Fruit fly (Drosophila melanogaster) whole organism, embryonic: ENCODE results near the gene CG13367.

Experiments
- ATbp ChIP-seq: fragments of 200-800 bp; sonication (Bioruptor generic); optimal IDR thresholded peaks from 2 replicates; lab custom pipeline; 2017; ENCODE audit warnings: missing biosample characterization, mild to moderate bottlenecking, missing genetic modification characterization, missing genetic modification reagents
- Abd-B ChIP-seq: fragments of 200-800 bp; sonication (Bioruptor generic); optimal IDR thresholded peaks from 2 replicates; lab custom pipeline; 2018; ENCODE audit warnings: missing biosample characterization, mild to moderate bottlenecking, missing genetic modification characterization, moderate library complexity
- Antp ChIP-seq: fragments of 200-800 bp; sonication (Bioruptor generic); optimal IDR thresholded peaks from 3 replicates; lab custom pipeline; 2016; ENCODE audit warnings: missing biosample characterization, missing genetic modification characterization
- Blimp-1 ChIP-seq: fragments of 200-800 bp; sonication (Bioruptor generic); optimal IDR thresholded peaks from 3 replicates; lab custom pipeline; 2018; ENCODE audit warnings: missing biosample characterization, missing genetic modification characterization, mild to moderate bottlenecking, moderate library complexity, missing genetic modification reagents
- CG13424 ChIP-seq: fragments of 200-800 bp; sonication (Bioruptor generic); optimal IDR thresholded peaks from 2 replicates; lab custom pipeline; 2019; ENCODE audit warnings: missing biosample characterization, mild to moderate bottlenecking, missing genetic modification characterization, moderate library complexity
- CG1529 ChIP-seq: fragments of 200-800 bp; sonication (Bioruptor generic); optimal IDR thresholded peaks from 3 replicates; lab custom pipeline; 2018; ENCODE audit warnings: missing biosample characterization, missing genetic modification characterization
- CG17612 ChIP-seq: fragments of 200-800 bp; sonication (Bioruptor generic); IDR thresholded peaks from 2 replicates; pipeline ENCODE4 v1.3.6; 2022; ENCODE audit warnings: missing biosample characterization, missing genetic modification characterization
- CG17802 ChIP-seq: fragments of 200-800 bp; sonication (Bioruptor generic); optimal IDR thresholded peaks from 2 replicates; lab custom pipeline; 2018; ENCODE audit warnings: missing biosample characterization, mild to moderate bottlenecking, missing genetic modification characterization, moderate library complexity
- CG18619 ChIP-seq: fragments of 200-800 bp; sonication (Bioruptor generic); optimal IDR thresholded peaks from 3 replicates; lab custom pipeline; 2017; ENCODE audit warnings: missing biosample characterization, mild to moderate bottlenecking, missing genetic modification characterization
- CG2116 ChIP-seq: fragments of 200-800 bp; sonication (Bioruptor generic); optimal IDR thresholded peaks from 3 replicates; lab custom pipeline; 2018; ENCODE audit warnings: missing biosample characterization, mild to moderate bottlenecking, missing genetic modification characterization
- CG2129 ChIP-seq: fragments of 200-800 bp; sonication (Bioruptor generic); IDR thresholded peaks from 2 replicates; pipeline ENCODE4 v1.3.6; 2022; ENCODE audit warnings: missing biosample characterization, missing genetic modification characterization; ENCODE audit not compliant: partially characterized antibody
- CG31441 ChIP-seq: fragments of 200-800 bp; sonication (Bioruptor generic); IDR thresholded peaks from 2 replicates; pipeline ENCODE4 v1.3.6; 2022; ENCODE audit warnings: missing biosample characterization, missing genetic modification characterization
- CG42726 ChIP-seq: fragments of 200-800 bp; sonication (Bioruptor generic); IDR thresholded peaks from 2 replicates; pipeline ENCODE4 v1.3.6; 2022; ENCODE audit warnings: missing biosample characterization, missing genetic modification characterization; ENCODE audit not compliant: partially characterized antibody
- CG6683 ChIP-seq: fragments of 200-800 bp; sonication (Bioruptor generic); optimal IDR thresholded peaks from 2 replicates; lab custom pipeline; 2017; ENCODE audit warnings: missing biosample characterization, mild to moderate bottlenecking, missing genetic modification characterization, missing genetic modification reagents
- CG8924 ChIP-seq: fragments of 200-800 bp; optimal IDR thresholded peaks from 3 replicates; lab custom pipeline; 2019; ENCODE audit warnings: missing biosample characterization, mild to moderate bottlenecking, missing genetic modification characterization, moderate library complexity
- CG9932 ChIP-seq: fragments of 200-800 bp; sonication (Bioruptor generic); IDR thresholded peaks from 2 replicates; pipeline ENCODE4 v1.3.6; 2022; ENCODE audit warnings: missing biosample characterization, missing genetic modification characterization
- CTCF ChIP-seq: fragments of 200-800 bp; sonication (Bioruptor generic); optimal IDR thresholded peaks from 2 replicates; lab custom pipeline; 2017; ENCODE audit warnings: missing biosample characterization, mild to moderate bottlenecking, missing genetic modification characterization, moderate library complexity
- Dek ChIP-seq: fragments of 200-800 bp; sonication (Bioruptor generic); optimal IDR thresholded peaks from 3 replicates; lab custom pipeline; 2019; ENCODE audit warnings: missing biosample characterization, mild to moderate bottlenecking, missing genetic modification characterization, moderate library complexity
- Doc3 ChIP-seq: fragments of 200-800 bp; sonication (Bioruptor generic); IDR thresholded peaks from 3 replicates; pipeline ENCODE4 v1.3.6; 2022; ENCODE audit warnings: missing biosample characterization, missing genetic modification characterization; ENCODE audit not compliant: partially characterized antibody
- Dp ChIP-seq: fragments of 200-800 bp; sonication (Bioruptor generic); optimal IDR thresholded peaks from 2 replicates; lab custom pipeline; 2018; ENCODE audit warnings: missing biosample characterization, mild to moderate bottlenecking, missing genetic modification characterization, moderate library complexity
- Dref ChIP-seq: fragments of 200-800 bp; sonication (Bioruptor generic); IDR thresholded peaks from 2 replicates; pipeline ENCODE4 v1.3.6; 2022; ENCODE audit warnings: missing biosample characterization, missing genetic modification characterization
- Elba2 ChIP-seq: fragments of 200-800 bp; sonication (Bioruptor generic); optimal IDR thresholded peaks from 3 replicates; lab custom pipeline; 2016; ENCODE audit warnings: missing biosample characterization, missing genetic modification characterization
- H2.0 ChIP-seq: fragments of 200-800 bp; sonication (Bioruptor generic); IDR thresholded peaks from 2 replicates; pipeline ENCODE4 v1.3.6; 2022; ENCODE audit warnings: missing biosample characterization, missing genetic modification characterization
- HHEX ChIP-seq: fragments of 200-800 bp; sonication (Bioruptor generic); optimal IDR thresholded peaks from 3 replicates; lab custom pipeline; 2017; ENCODE audit warnings: missing biosample characterization, mild to moderate bottlenecking, missing genetic modification characterization, missing genetic modification reagents
- Lpt ChIP-seq: fragments of >200 bp; optimal IDR thresholded peaks from 2 replicates; lab custom pipeline; 2018; ENCODE audit warnings: missing biosample characterization, missing genetic modification characterization
- Myb ChIP-seq: fragments of 200-800 bp; sonication (Bioruptor generic); optimal IDR thresholded peaks from 2 replicates; lab custom pipeline; 2016; ENCODE audit warnings: missing biosample characterization, missing genetic modification characterization
- NC2β ChIP-seq: fragments of 200-800 bp; sonication (Bioruptor generic); optimal IDR thresholded peaks from 2 replicates; lab custom pipeline; 2016; ENCODE audit warnings: missing biosample characterization, missing genetic modification characterization
- Opbp ChIP-seq: fragments of 200-800 bp; sonication (Bioruptor generic); IDR thresholded peaks from 3 replicates; pipeline ENCODE4 v1.3.6; 2022; ENCODE audit warnings: missing biosample characterization, missing genetic modification characterization; ENCODE audit not compliant: partially characterized antibody
- Sry-β ChIP-seq: fragments of 200-800 bp; sonication (Bioruptor generic); optimal IDR thresholded peaks from 2 replicates; lab custom pipeline; 2018; ENCODE audit warnings: missing biosample characterization, mild to moderate bottlenecking, missing genetic modification characterization, moderate library complexity
- TFAM ChIP-seq: fragments of 200-800 bp; sonication (Bioruptor generic); optimal IDR thresholded peaks from 2 replicates; lab custom pipeline; 2017; ENCODE audit warnings: missing biosample characterization, missing genetic modification characterization, inconsistent platforms
- amos ChIP-seq: fragments of 200-800 bp; sonication (Bioruptor generic); IDR thresholded peaks from 2 replicates; pipeline ENCODE4 v1.3.6; 2022; ENCODE audit warnings: missing biosample characterization, missing genetic modification characterization; ENCODE audit not compliant: partially characterized antibody
- aop ChIP-seq: fragments of 200-800 bp; sonication (Bioruptor generic); IDR thresholded peaks from 2 replicates; pipeline ENCODE4 v1.3.6; 2022; ENCODE audit warnings: missing biosample characterization, missing genetic modification characterization
- ash1 ChIP-seq: fragments of 200-800 bp; sonication (Bioruptor generic); optimal IDR thresholded peaks from 2 replicates; lab custom pipeline; 2018; ENCODE audit warnings: missing biosample characterization, mild to moderate bottlenecking, missing genetic modification characterization
- caup ChIP-seq: fragments of 200-800 bp; sonication (Bioruptor generic); optimal IDR thresholded peaks from 3 replicates; lab custom pipeline; 2017; ENCODE audit warnings: missing biosample characterization, mild to moderate bottlenecking, missing genetic modification characterization, moderate library complexity; ENCODE audit not compliant: severe bottlenecking
- chinmo ChIP-seq: fragments of 200-800 bp; sonication (Bioruptor generic); IDR thresholded peaks from 4 replicates; pipeline ENCODE4 v1.3.6; 2022; ENCODE audit warnings: missing biosample characterization, missing genetic modification characterization; ENCODE audit not compliant: partially characterized antibody
- fd3F ChIP-seq: fragments of 200-800 bp; sonication (Bioruptor generic); optimal IDR thresholded peaks from 2 replicates; lab custom pipeline; 2018; ENCODE audit warnings: missing biosample characterization, mild to moderate bottlenecking, missing genetic modification characterization, moderate library complexity
- hbn ChIP-seq: fragments of 200-800 bp; sonication (Bioruptor generic); IDR thresholded peaks from 2 replicates; pipeline ENCODE4 v1.3.6; 2022; ENCODE audit warnings: missing biosample characterization, missing genetic modification characterization; ENCODE audit not compliant: partially characterized antibody
- ken ChIP-seq: fragments of 200-800 bp; sonication (Bioruptor generic); IDR thresholded peaks from 3 replicates; pipeline ENCODE4 v1.3.6; 2022; ENCODE audit warnings: missing biosample characterization, missing genetic modification characterization
- klu ChIP-seq: fragments of 200-800 bp; sonication (Bioruptor generic); IDR thresholded peaks from 2 replicates; pipeline ENCODE4 v1.3.6; 2022; ENCODE audit warnings: missing biosample characterization, missing genetic modification characterization
- mld ChIP-seq: fragments of 200-800 bp; sonication (Bioruptor generic); IDR thresholded peaks from 3 replicates; pipeline ENCODE4 v1.3.6; 2022; ENCODE audit warnings: missing biosample characterization, missing genetic modification characterization; ENCODE audit not compliant: partially characterized antibody
- otp ChIP-seq: fragments of 200-800 bp; sonication (Bioruptor generic); IDR thresholded peaks from 3 replicates; pipeline ENCODE4, ENCODE4 v1.3.6; 2022; ENCODE audit warnings: missing biosample characterization, missing genetic modification characterization
- psq ChIP-seq: fragments of 200-800 bp; sonication (Bioruptor generic); optimal IDR thresholded peaks from 2 replicates; lab custom pipeline; 2017; ENCODE audit warnings: missing biosample characterization, missing genetic modification characterization
- row ChIP-seq: fragments of 200-800 bp; sonication (Bioruptor generic); IDR thresholded peaks from 3 replicates; pipeline ENCODE4 v1.3.6; 2022; ENCODE audit warnings: missing biosample characterization, missing genetic modification characterization
- slbo ChIP-seq: fragments of 200-800 bp; sonication (Bioruptor generic); IDR thresholded peaks from 2 replicates; pipeline ENCODE4 v1.3.6; 2022; ENCODE audit warnings: missing biosample characterization, missing genetic modification characterization
- sqz ChIP-seq: fragments of 200-800 bp; sonication (Bioruptor generic); optimal IDR thresholded peaks from 3 replicates; lab custom pipeline; 2018; ENCODE audit warnings: missing biosample characterization, mild to moderate bottlenecking, missing genetic modification characterization
- wor ChIP-seq: fragments of 200-800 bp; sonication (Bioruptor generic); IDR thresholded peaks from 2 replicates; pipeline ENCODE4 v1.3.6; 2022; ENCODE audit warnings: missing biosample characterization, missing genetic modification characterization
- z ChIP-seq: fragments of 200-800 bp; sonication (Bioruptor generic); IDR thresholded peaks from 3 replicates; pipeline ENCODE4 v1.3.6; 2022; ENCODE audit warnings: missing biosample characterization, missing genetic modification characterization
- zfh1 ChIP-seq: fragments of 200-800 bp; sonication (Bioruptor generic); IDR thresholded peaks from 3 replicates; pipeline ENCODE4 v1.3.6; 2022; ENCODE audit warnings: missing biosample characterization, missing genetic modification characterization

CG13367 gene

DNA sequence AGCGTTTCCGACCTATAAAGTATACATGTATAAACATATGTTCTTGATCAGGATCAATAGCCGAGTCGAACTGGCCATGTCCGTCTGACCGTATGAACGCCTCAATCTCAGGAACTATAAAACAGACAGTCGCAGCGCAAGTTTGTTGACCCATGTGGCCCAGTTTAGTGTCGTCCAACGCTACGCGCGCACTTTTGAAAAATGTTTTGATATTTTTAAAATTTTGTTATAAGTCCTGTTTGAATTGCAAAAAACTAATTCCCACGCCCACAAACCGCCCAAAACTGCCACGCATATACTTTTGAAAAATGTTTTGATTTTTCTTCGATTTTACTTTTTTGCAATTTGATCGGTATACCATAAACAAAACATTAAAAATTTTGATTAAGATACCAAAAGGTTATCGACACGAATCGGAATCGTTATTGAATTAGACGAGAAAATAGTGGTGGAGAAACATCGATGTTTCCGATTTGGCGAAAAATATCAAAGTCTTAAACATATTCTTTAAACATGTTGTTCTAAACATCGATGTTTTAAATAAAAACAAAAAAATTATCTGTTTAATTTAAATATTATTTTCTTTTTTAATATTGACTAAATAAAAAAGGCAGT lies 1.9 kb downstream of the CG13367 start (continued):
- TF ChIP-seq CG17612 (GFP tag; lab: Robert Waterston, UW), result no peak
- no peak for TF ChIP-seq klu
- TF ChIP-seq psq (GFP tag; lab: Kevin White, UChicago), result no peak
- no peak for TF ChIP-seq ken
- no peak for TF ChIP-seq Dek (tag; lab: Kevin White, UChicago)
- TF ChIP-seq hbn (GFP tag; lab: Robert Waterston, UW), result peak; percentile 30; the same call in 1 of the 2 replicates
- TF ChIP-seq Dp (GFP tag; lab: Kevin White, UChicago), result peak; percentile 69
- no peak for TF ChIP-seq Lpt (GFP tag; lab: Kevin White, UChicago)
- peak; percentile 35; the same call in 1 of the 3 replicates for TF ChIP-seq Opbp (GFP tag; lab: Robert Waterston, UW)
- no peak for TF ChIP-seq CTCF (GFP tag; lab: Kevin White, UChicago)
- peak; percentile 37 for TF ChIP-seq CG2116
- TF ChIP-seq HHEX (GFP tag; lab: Kevin White, UChicago), result no peak
- no peak for TF ChIP-seq CG1529 (GFP tag; lab: Kevin White, UChicago)
- no peak for TF ChIP-seq CG17802 (tag; lab: Kevin White, UChicago)

DNA sequence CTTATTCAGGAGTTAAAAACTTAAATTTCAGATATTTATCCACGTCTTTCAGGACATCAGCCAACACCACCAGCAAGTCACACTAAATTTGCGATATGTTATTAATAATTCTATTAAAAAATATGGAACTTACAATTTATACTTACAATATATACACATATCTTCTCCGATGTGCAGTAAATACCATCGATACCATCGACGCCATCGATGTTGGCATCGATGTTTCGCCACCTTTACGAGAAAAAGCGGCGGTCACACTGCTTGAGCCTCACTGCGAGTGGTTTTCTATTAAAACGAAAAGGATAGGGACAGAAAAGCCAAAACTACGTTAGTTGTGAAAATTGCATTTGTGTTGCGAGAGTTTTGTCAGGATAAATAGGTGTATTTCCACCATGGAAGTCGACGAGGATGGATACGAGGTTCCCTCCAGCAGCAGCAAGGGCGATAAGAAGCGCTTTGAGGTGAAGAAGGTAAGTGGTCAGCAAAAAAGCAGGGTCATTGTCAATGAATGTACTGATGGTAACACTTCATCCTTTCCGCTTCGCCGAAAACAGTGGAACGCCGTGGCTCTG lies 2.6 kb downstream of the CG13367 start, which contains the start of gene Roc1a:
Gene Roc1a (plus strand): TSS at position 249 of the 572 bp plus-strand sequence.
- TF ChIP-seq caup (GFP tag; lab: Kevin White, UChicago) (no peak), amos (GFP tag; lab: Robert Waterston, UW) (peak; percentile 88), CG9932 (peak; percentile 57), mld (GFP tag; lab: Robert Waterston, UW) (peak; percentile 53; the same call in 1 of the 3 replicates), NC2β (GFP tag; lab: Kevin White, UChicago) (no peak), z (GFP tag; lab: Robert Waterston, UW) (no peak), Sry-β (GFP tag; lab: Kevin White, UChicago) (no peak), CG13424 (peak; percentile 20), Antp (GFP tag; lab: Kevin White, UChicago) (no peak), TFAM (GFP tag; lab: Kevin White, UChicago) (no peak), H2.0 (GFP tag; lab: Robert Waterston, UW) (no peak), chinmo (GFP tag; lab: Robert Waterston, UW) (peak; percentile 79; the same call in 3 of the 4 replicates), CG2129 (GFP tag; lab: Robert Waterston, UW) (peak; percentile 28; the same call in 1 of the 2 replicates), Elba2 (GFP tag; lab: Kevin White, UChicago) (no peak), slbo (GFP tag; lab: Robert Waterston, UW) (peak; percentile 21; the same call in 1 of the 2 replicates), Blimp-1 (GFP tag; lab: Kevin White, UChicago) (no peak), Dref (peak; percentile 84), CG8924 (tag; lab: Kevin White, UChicago) (peak; percentile 38), CG31441 (no peak), sqz (GFP tag; lab: Kevin White, UChicago) (no peak), row (GFP tag; lab: Robert Waterston, UW) (peak; percentile 73), CG6683 (GFP tag; lab: Kevin White, UChicago) (no peak), CG18619 (GFP tag; lab: Kevin White, UChicago) (no peak), CG42726 (GFP tag; lab: Robert Waterston, UW) (peak; percentile 85), Myb (no peak), otp (GFP tag; lab: Robert Waterston, UW) (no peak), zfh1 (GFP tag; lab: Robert Waterston, UW) (0 out of 3 replicates have a peak, but pooled peaks have one; percentile 21), Doc3 (0 out of 3 replicates have a peak, but pooled peaks have one; percentile 12), fd3F (GFP tag; lab: Kevin White, UChicago) (no peak), hbn (GFP tag; lab: Robert Waterston, UW) (peak; percentile 57), ash1 (no peak), Abd-B (GFP tag; lab: Kevin White, UChicago) (peak; percentile 5), wor (GFP tag; lab: Robert Waterston, UW) (no peak), aop (GFP tag; lab: Robert Waterston, UW) (no peak), ATbp (GFP tag; lab: Kevin White, UChicago) (no peak)
